Worm (Caenorhabditis elegans): ENCODE measurements around the gene Y43F8C.17.

DNA sequence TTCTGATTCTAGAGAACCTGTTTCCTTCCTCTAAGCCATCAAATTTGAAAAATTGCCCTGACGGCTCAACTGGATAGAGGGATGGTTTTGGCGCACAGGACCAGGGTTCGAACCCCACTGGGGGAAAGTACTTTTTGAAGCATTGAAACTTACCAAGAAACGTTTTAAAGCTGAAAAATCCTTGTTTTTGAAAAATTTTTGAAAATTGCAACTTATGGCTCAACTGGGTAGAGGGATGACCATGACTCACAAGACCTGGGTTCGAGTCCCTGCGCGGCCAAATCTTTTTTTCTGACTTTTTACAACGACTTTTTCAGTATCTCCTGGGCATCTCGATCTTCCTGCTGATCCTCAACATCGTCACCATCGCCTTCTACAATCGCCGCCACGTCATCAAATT is 45.1 kb upstream of the Y43F8C.17 start:
- TF ChIP-seq tbx-2 (tag; optimal IDR thresholded peaks at IDR 0.05) (no peak), hlh-6 (tag; optimal IDR thresholded peaks at IDR 0.05) (no peak), hlh-30 (tag; optimal IDR thresholded peaks at IDR 0.05; ENCODE audit: insufficient read depth) (no peak), fkh-10 (GFP tag; optimal IDR thresholded peaks at IDR 0.05) (no peak), C08G9.2 (tag; optimal IDR thresholded peaks at IDR 0.05) (no peak), nhr-11 (tag; optimal IDR thresholded peaks at IDR 0.05) (no peak), ceh-34 (tag; optimal IDR thresholded peaks at IDR 0.05) (no peak)

Measured in whole organism, late embryonic.